Fruit fly (Drosophila melanogaster) whole organism, prepupa: Measurements from ENCODE around the gene CG12971.

ENCODE experiments used
- CG10669 ChIP-seq: fragments of 200-800 bp; sonication (Bioruptor generic); optimal IDR thresholded peaks from 3 replicates; lab custom pipeline; 2018; ENCODE audit warnings: missing biosample characterization, mild to moderate bottlenecking, missing genetic modification characterization, moderate library complexity
- CG9139 ChIP-seq: fragments of 200-800 bp; sonication (Bioruptor generic); optimal IDR thresholded peaks from 3 replicates; lab custom pipeline; 2017; ENCODE audit warnings: missing biosample characterization, mild to moderate bottlenecking, missing genetic modification characterization
- Lpt ChIP-seq: fragments of 200-800 bp; sonication (Bioruptor generic); optimal IDR thresholded peaks from 3 replicates; lab custom pipeline; 2016; ENCODE audit warnings: missing biosample characterization, missing genetic modification characterization
- Sox14 ChIP-seq: fragments of 200-800 bp; sonication (Bioruptor generic); optimal IDR thresholded peaks from 3 replicates; lab custom pipeline; 2016; ENCODE audit warnings: missing biosample characterization, missing genetic modification characterization
- fd85E ChIP-seq: fragments of 200-800 bp; sonication (Bioruptor generic); optimal IDR thresholded peaks from 3 replicates; lab custom pipeline; 2016; ENCODE audit warnings: missing biosample characterization, missing genetic modification characterization
- fkh ChIP-seq: fragments of 200-800 bp; sonication (Bioruptor generic); optimal IDR thresholded peaks from 3 replicates; lab custom pipeline; 2017; ENCODE audit warnings: missing biosample characterization, mild to moderate bottlenecking, missing genetic modification characterization, moderate library complexity
- pdm3 ChIP-seq: fragments of 200-800 bp; sonication (Bioruptor generic); optimal IDR thresholded peaks from 3 replicates; lab custom pipeline; 2016; ENCODE audit warnings: missing biosample characterization, missing genetic modification characterization
- salr ChIP-seq, 2 experiments: fragments of 200-800 bp; sonication (Bioruptor generic); optimal IDR thresholded peaks; 3 replicates each; lab custom pipeline; 2016 to 2018; ENCODE audit warnings: missing biosample characterization in 2 of 2, missing genetic modification characterization in 2 of 2, mild to moderate bottlenecking in 1 of 2

DNA sequence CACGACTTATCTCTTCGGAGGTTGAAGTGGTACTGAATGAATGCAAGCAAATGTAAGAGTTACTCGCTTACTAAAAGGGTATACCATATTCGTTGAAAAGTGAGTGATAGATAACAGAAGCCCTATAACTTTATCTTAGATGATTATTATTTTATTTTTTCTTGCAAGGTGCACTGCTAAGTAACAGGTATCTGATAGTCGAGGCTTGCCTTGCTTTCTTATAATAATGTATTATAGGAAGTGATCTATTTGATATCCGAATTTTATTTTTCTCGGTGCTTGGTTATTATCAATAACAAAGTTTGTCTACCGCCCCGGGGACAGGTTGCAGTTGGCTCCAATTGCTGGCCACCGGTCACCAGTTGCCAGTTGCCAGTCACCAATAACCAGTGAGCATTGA is 14.9 kb upstream of the CG12971 start:
- TF ChIP-seq CG9139 (GFP tag; lab: Kevin White, UChicago): no peak
- no peak for TF ChIP-seq pdm3 (GFP tag; lab: Kevin White, UChicago)
- no peak for TF ChIP-seq Lpt (GFP tag; lab: Kevin White, UChicago)
- TF ChIP-seq Sox14 (GFP tag; lab: Kevin White, UChicago): no peak
- no peak for TF ChIP-seq salr (GFP tag; optimal IDR thresholded peaks at IDR 0.05; lab: Kevin White, UChicago)
- no peak for TF ChIP-seq fd85E (GFP tag; lab: Kevin White, UChicago)
- no peak for TF ChIP-seq CG10669
- no peak for TF ChIP-seq fkh (GFP tag; lab: Kevin White, UChicago)
